Worm (Caenorhabditis elegans) whole organism, L1 larva: ENCODE measurements around the gene his-35.

Experiments used
- ama-1 ChIP-seq: fragments of 150-350 bp; optimal IDR thresholded peaks from 2 replicates; lab custom pipeline; 2014
- efl-3 ChIP-seq: fragments of 200-800 bp; sonication (Bioruptor generic); optimal IDR thresholded peaks from 2 replicates; lab custom pipeline; 2018; ENCODE audit warnings: mild to moderate bottlenecking, missing genetic modification characterization, missing compliant biosample characterization
- irx-1 ChIP-seq: sonication (generic microtip); optimal IDR thresholded peaks from 2 replicates; lab custom pipeline; 2016; ENCODE audit warnings: missing genetic modification characterization, missing compliant biosample characterization
- lin-35 ChIP-seq, 2 experiments: fragments of 150-350 bp; optimal IDR thresholded peaks; 2 replicates each; lab custom pipeline; 2014; ENCODE audit warnings: missing biosample characterization in 2 of 2, missing genetic modification characterization in 2 of 2, missing genetic modification reagents in 2 of 2
- nhr-11 ChIP-seq: fragments of 150-350 bp; optimal IDR thresholded peaks from 2 replicates; lab custom pipeline; 2014; ENCODE audit warnings: missing biosample characterization, missing genetic modification characterization
- nhr-90 ChIP-seq: sonication (generic microtip); optimal IDR thresholded peaks from 2 replicates; lab custom pipeline; 2016; ENCODE audit warnings: mild to moderate bottlenecking, missing genetic modification characterization, missing compliant biosample characterization; ENCODE audit not compliant: poor library complexity
- tbx-2 ChIP-seq: sonication (generic microtip); optimal IDR thresholded peaks from 2 replicates; lab custom pipeline; 2016; ENCODE audit warnings: missing genetic modification characterization, missing compliant biosample characterization
- unc-130 ChIP-seq: fragments of 150-350 bp; optimal IDR thresholded peaks from 2 replicates; lab custom pipeline; 2017; ENCODE audit warnings: missing biosample characterization, missing genetic modification characterization, inconsistent platforms
- unc-86 ChIP-seq: sonication (generic microtip); optimal IDR thresholded peaks from 2 replicates; lab custom pipeline; 2016; ENCODE audit warnings: missing genetic modification characterization, missing compliant biosample characterization

DNA sequence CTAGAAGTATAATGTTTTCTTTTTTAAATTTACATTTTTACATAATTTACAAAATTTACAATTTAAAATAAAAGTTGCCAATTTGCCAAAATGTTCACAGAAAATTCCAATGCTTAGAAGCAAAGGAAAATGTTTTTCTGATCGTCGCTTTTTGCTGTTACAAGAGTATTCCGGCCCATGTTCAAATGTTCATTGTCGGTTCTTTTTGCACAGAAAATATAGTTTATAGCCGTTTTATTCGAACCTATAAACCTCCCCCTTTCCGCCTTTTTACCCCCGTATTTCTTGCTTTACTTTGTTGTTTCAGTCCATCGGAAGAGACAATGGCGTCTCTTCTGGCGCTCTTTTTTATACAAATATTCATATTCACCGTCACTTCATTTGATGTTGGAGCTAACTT is 10.5 kb downstream of the his-35 start, which contains the start of gene tag-329:
- TF ChIP-seq unc-86 (tag; lab: Kevin White, UChicago) = no peak
- no peak for TF ChIP-seq nhr-90 (tag; lab: Kevin White, UChicago)
- no peak for TF ChIP-seq ama-1
- TF ChIP-seq tbx-2 = no peak
- no peak for TF ChIP-seq nhr-11
- no peak for TF ChIP-seq irx-1 (tag; lab: Kevin White, UChicago)
- TF ChIP-seq unc-130 (tag; lab: Kevin White, UChicago) = no peak
- TF ChIP-seq efl-3 = no peak
- TF ChIP-seq lin-35 (GFP tag; optimal IDR thresholded peaks at IDR 0.05; lab: Kevin White, UChicago) = no peak
